Fruit fly (Drosophila melanogaster): ENCODE measurements around the gene Jon25Biii.

- TF ChIP-seq psq (optimal IDR thresholded peaks at IDR 0.05) (no peak), Sin3A (optimal IDR thresholded peaks at IDR 0.05) (no peak), Myc (optimal IDR thresholded peaks at IDR 0.05) (no peak), h (optimal IDR thresholded peaks at IDR 0.05) (no peak), insv (optimal IDR thresholded peaks at IDR 0.05) (no peak), ttk (optimal IDR thresholded peaks at IDR 0.05) (no peak)
Measured at dm6 chr2L:4965923-4966322, 15.4 kb upstream of the Jon25Biii start.
